ENCODE assay signal across 3 fruit fly cellular contexts in the genomic region with DNA sequence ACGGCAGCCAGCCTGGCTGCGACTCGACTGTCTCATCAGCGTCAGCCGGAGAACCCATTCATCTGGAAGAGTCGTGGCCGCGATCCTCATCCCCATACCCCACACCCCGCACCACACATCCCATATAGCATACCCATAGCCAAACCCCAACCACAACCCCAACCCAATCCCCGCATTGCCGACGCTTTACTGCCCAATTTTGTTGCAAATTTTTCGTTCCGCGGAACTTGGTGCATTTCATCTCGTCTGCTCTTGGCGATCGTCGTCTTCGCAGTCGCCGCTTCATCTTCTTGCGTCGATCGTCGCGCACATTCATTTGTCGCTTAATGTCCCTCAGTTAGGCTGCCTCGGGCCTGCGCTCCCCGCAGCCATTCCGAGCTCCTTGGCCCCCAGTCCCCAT.
TF ChIP-seq lines count a peak whose summit lies in the region.

No protein-coding gene starts in this region.

- TF ChIP-seq CTCF in whole organism, embryonic (GFP tag; optimal IDR thresholded peaks at IDR 0.05; lab: Kevin White, UChicago) = no peak

TF ChIP-seq in whole organism, 6 proteins besides CTCF, POLR2A, EP300 and RAD21:
- peak; percentile 55 for TF ChIP-seq Dll (optimal IDR thresholded peaks at IDR 0.05; lab: Kevin White, UChicago)
- TF ChIP-seq CG8478 (optimal IDR thresholded peaks at IDR 0.05; lab: Kevin White, UChicago) = no peak
TF ChIP-seq in whole organism: peak in this region for 1.

TF ChIP-seq in whole organism, embryonic, 481 proteins besides CTCF, POLR2A, EP300 and RAD21:
- TF ChIP-seq CG5953 (GFP tag; IDR thresholded peaks at IDR 0.05; lab: Robert Waterston, UW) (no peak), zf30C (GFP tag; optimal IDR thresholded peaks at IDR 0.05; lab: Kevin White, UChicago) (no peak), Ets65A (GFP tag; lab: Kevin White, UChicago) (peak; percentile 57)

TF ChIP-seq in whole organism, pupa, 21 proteins besides CTCF, POLR2A, EP300 and RAD21:
- no peak for TF ChIP-seq CG12605 (GFP tag; IDR thresholded peaks at IDR 0.05; lab: Robert Waterston, UW)
- peak; percentile 18 for TF ChIP-seq CG13204 (GFP tag; optimal IDR thresholded peaks at IDR 0.05; lab: Kevin White, UChicago)
- peak; percentile 21; the same call in 1 of the 2 replicates for TF ChIP-seq CG32121 (GFP tag; IDR thresholded peaks at IDR 0.05; lab: Robert Waterston, UW)
